Fruit fly (Drosophila melanogaster) whole organism: Measurements from ENCODE around the gene mRpS34.

Source experiments
- CG8478 ChIP-seq: fragments of >200 bp; optimal IDR thresholded peaks from 2 replicates; lab custom pipeline; 2018; ENCODE audit warnings: inconsistent platforms
- Dll ChIP-seq: fragments of >200 bp; optimal IDR thresholded peaks from 2 replicates; lab custom pipeline; 2017
- EcR ChIP-seq, 2 experiments: fragments of >200 bp; optimal IDR thresholded peaks; 2 replicates each; lab custom pipeline; 2017; ENCODE audit warnings: missing biosample characterization in 2 of 2, missing genetic modification characterization in 2 of 2, missing genetic modification reagents in 2 of 2
- pan ChIP-seq: fragments of >200 bp; optimal IDR thresholded peaks from 2 replicates; lab custom pipeline; 2017
- psq ChIP-seq: fragments of >200 bp; optimal IDR thresholded peaks from 2 replicates; lab custom pipeline; 2017
- usp ChIP-seq: fragments of >200 bp; optimal IDR thresholded peaks from 2 replicates; lab custom pipeline; 2017; ENCODE audit warnings: missing biosample characterization, missing genetic modification characterization, mixed read lengths

The mRpS34 gene

dm6 chr3L:16359795-16360194, 11.9 kb downstream of the mRpS34 start:
- TF ChIP-seq psq (lab: Kevin White, UChicago) = no peak
- TF ChIP-seq Dll = no peak
- no peak for TF ChIP-seq usp (GFP tag; lab: Kevin White, UChicago)
- no peak for TF ChIP-seq pan (lab: Kevin White, UChicago)
- no peak for TF ChIP-seq CG8478 (lab: Kevin White, UChicago)
- TF ChIP-seq EcR (GFP tag; optimal IDR thresholded peaks at IDR 0.05; lab: Kevin White, UChicago) = no peak

- TF ChIP-seq EcR (GFP tag; optimal IDR thresholded peaks at IDR 0.05; lab: Kevin White, UChicago) = no peak
- no peak for TF ChIP-seq psq (lab: Kevin White, UChicago)
- no peak for TF ChIP-seq CG8478 (lab: Kevin White, UChicago)
- no peak for TF ChIP-seq usp (GFP tag; lab: Kevin White, UChicago)
- TF ChIP-seq Dll = no peak
- no peak for TF ChIP-seq pan (lab: Kevin White, UChicago)
Measured at dm6 chr3L:16361200-16361815, 13.4 kb downstream of the mRpS34 start.

- TF ChIP-seq psq (lab: Kevin White, UChicago) (no peak), CG8478 (lab: Kevin White, UChicago) (no peak), usp (GFP tag; lab: Kevin White, UChicago) (no peak), Dll (no peak), pan (lab: Kevin White, UChicago) (no peak), EcR (GFP tag; optimal IDR thresholded peaks at IDR 0.05; lab: Kevin White, UChicago) (no peak)
Measured at dm6 chr3L:16362119-16362653, 14.3 kb downstream of the mRpS34 start, which contains the start of gene Cpr72Ea. Cpr72Ea (plus strand) TSS chr3L:16362603.

dm6 chr3L:16364182-16364581, 16.3 kb downstream of the mRpS34 start:
- TF ChIP-seq CG8478 (lab: Kevin White, UChicago) = no peak
- TF ChIP-seq usp (GFP tag; lab: Kevin White, UChicago) = no peak
- no peak for TF ChIP-seq EcR (GFP tag; optimal IDR thresholded peaks at IDR 0.05; lab: Kevin White, UChicago)
- no peak for TF ChIP-seq psq (lab: Kevin White, UChicago)
- TF ChIP-seq Dll = no peak
- no peak for TF ChIP-seq pan (lab: Kevin White, UChicago)

- TF ChIP-seq usp (GFP tag; lab: Kevin White, UChicago) (no peak), Dll (no peak), EcR (GFP tag; optimal IDR thresholded peaks at IDR 0.05; lab: Kevin White, UChicago) (no peak), pan (lab: Kevin White, UChicago) (no peak), CG8478 (lab: Kevin White, UChicago) (no peak), psq (lab: Kevin White, UChicago) (no peak)
Measured at dm6 chr3L:16364599-16364998, 16.7 kb downstream of the mRpS34 start, which contains the start of gene Cpr72Eb. Cpr72Eb (plus strand) TSS chr3L:16364899.

dm6 chr3L:16367240-16367639, 19.4 kb downstream of the mRpS34 start, which contains the start of gene Cpr72Ec:
Cpr72Ec (minus strand) TSS chr3L:16367340.
- TF ChIP-seq CG8478 (lab: Kevin White, UChicago) (no peak), pan (lab: Kevin White, UChicago) (no peak), usp (GFP tag; lab: Kevin White, UChicago) (no peak), psq (lab: Kevin White, UChicago) (no peak), Dll (no peak), EcR (GFP tag; optimal IDR thresholded peaks at IDR 0.05; lab: Kevin White, UChicago) (no peak)

DNA sequence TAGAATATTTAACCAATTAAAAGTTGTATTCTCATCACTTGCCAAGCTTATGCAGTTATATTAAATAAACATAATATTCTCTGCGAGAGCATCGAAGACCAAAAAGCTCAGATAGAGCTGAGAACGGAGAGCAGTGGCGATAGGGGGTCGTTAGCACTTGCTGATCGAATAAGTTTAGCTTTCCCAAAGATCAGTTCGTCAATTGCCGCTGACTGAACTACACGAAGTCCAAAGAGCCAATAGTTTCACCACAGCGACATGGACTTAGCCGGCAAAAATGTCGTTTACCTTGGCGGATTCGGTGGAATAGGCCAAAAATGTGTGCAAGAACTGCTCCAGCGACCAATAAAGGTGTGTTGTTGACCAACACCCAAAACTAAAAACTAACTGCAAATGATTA, 20.3 kb downstream of the mRpS34 start, which contains the start of gene CG4842:
TSS of gene CG4842 (plus strand) at position 191 of the 400 bp plus-strand sequence.
- TF ChIP-seq pan (lab: Kevin White, UChicago) (no peak), CG8478 (lab: Kevin White, UChicago) (no peak), EcR (GFP tag; optimal IDR thresholded peaks at IDR 0.05; lab: Kevin White, UChicago) (no peak), psq (lab: Kevin White, UChicago) (no peak), Dll (no peak), usp (GFP tag; lab: Kevin White, UChicago) (no peak)

- no peak for TF ChIP-seq EcR (GFP tag; optimal IDR thresholded peaks at IDR 0.05; lab: Kevin White, UChicago)
- no peak for TF ChIP-seq psq (lab: Kevin White, UChicago)
- TF ChIP-seq pan (lab: Kevin White, UChicago) = no peak
- TF ChIP-seq CG8478 (lab: Kevin White, UChicago) = no peak
- TF ChIP-seq usp (GFP tag; lab: Kevin White, UChicago) = no peak
- no peak for TF ChIP-seq Dll
Measured at dm6 chr3L:16369526-16369925, 21.7 kb downstream of the mRpS34 start, which contains the start of gene CG18814. CG18814 (plus strand) TSS chr3L:16369826.

- peak; percentile 9 for TF ChIP-seq CG8478 (lab: Kevin White, UChicago)
- TF ChIP-seq pan (lab: Kevin White, UChicago) = no peak
Measured at dm6 chr3L:16377768-16378764, 30.2 kb downstream of the mRpS34 start, which contains the start of gene roq. roq (minus strand) TSS chr3L:16378566.

DNA sequence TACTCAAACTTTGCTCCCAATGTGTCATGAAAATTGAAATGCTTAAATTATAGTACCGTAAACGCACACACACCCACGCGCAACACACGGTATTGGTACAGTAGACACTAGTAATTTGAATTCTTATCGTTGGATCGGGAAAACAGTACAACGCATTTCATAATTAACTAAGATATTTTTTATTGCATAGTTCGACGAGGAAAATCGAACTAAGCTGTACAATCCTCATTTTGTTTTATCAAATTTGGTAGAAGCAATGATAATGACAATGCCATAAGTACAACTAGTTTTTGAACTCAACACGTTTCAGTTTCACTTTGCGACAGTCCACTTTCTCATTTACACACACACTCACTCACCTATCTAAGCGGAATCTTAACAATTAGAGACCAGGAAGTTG, 32.9 kb downstream of the mRpS34 start:
- TF ChIP-seq Dll (no peak), usp (GFP tag; lab: Kevin White, UChicago) (no peak), CG8478 (lab: Kevin White, UChicago) (no peak), pan (lab: Kevin White, UChicago) (no peak), EcR (GFP tag; optimal IDR thresholded peaks at IDR 0.05; lab: Kevin White, UChicago) (no peak), psq (lab: Kevin White, UChicago) (no peak)
